Fruit fly (Drosophila melanogaster) whole organism, embryonic: ENCODE measurements around the gene Nup153.

Source experiments
- Bgb ChIP-seq: fragments of 200-800 bp; sonication (Bioruptor generic); IDR thresholded peaks from 2 replicates; pipeline ENCODE4 v1.3.6; 2022; ENCODE audit warnings: missing biosample characterization, missing genetic modification characterization; ENCODE audit not compliant: partially characterized antibody
- CG10274 ChIP-seq: fragments of 200-800 bp; sonication (Bioruptor generic); optimal IDR thresholded peaks from 3 replicates; lab custom pipeline; 2017; ENCODE audit warnings: missing biosample characterization, mild to moderate bottlenecking, missing genetic modification characterization
- CG10366 ChIP-seq: fragments of 200-800 bp; sonication (Bioruptor generic); IDR thresholded peaks from 2 replicates; pipeline ENCODE4 v1.3.6; 2022; ENCODE audit warnings: missing biosample characterization, missing genetic modification characterization
- CG11504 ChIP-seq: fragments of 200-800 bp; sonication (Bioruptor generic); optimal IDR thresholded peaks from 3 replicates; lab custom pipeline; 2019; ENCODE audit warnings: missing biosample characterization, mild to moderate bottlenecking, missing genetic modification characterization, moderate library complexity
- CG12219 ChIP-seq: fragments of 200-800 bp; sonication (Bioruptor generic); optimal IDR thresholded peaks from 3 replicates; lab custom pipeline; 2018; ENCODE audit warnings: missing biosample characterization, mild to moderate bottlenecking, missing genetic modification characterization
- CG12942 ChIP-seq: fragments of 200-800 bp; sonication (Bioruptor generic); optimal IDR thresholded peaks from 3 replicates; lab custom pipeline; 2016; ENCODE audit warnings: missing biosample characterization, missing genetic modification characterization
- CG14860 ChIP-seq: fragments of 200-800 bp; sonication (Bioruptor generic); IDR thresholded peaks from 3 replicates; pipeline ENCODE4 v1.3.6; 2022; ENCODE audit warnings: missing biosample characterization, missing genetic modification characterization; ENCODE audit not compliant: partially characterized antibody
- CG14965 ChIP-seq: fragments of 200-800 bp; sonication (Bioruptor generic); optimal IDR thresholded peaks from 2 replicates; lab custom pipeline; 2016; ENCODE audit warnings: missing biosample characterization, missing genetic modification characterization, borderline replicate concordance
- CG17186 ChIP-seq: fragments of 200-800 bp; sonication (Bioruptor generic); optimal IDR thresholded peaks from 3 replicates; lab custom pipeline; 2017; ENCODE audit warnings: missing biosample characterization, missing genetic modification reagents, missing genetic modification characterization
- CG17385 ChIP-seq: fragments of 200-800 bp; sonication (Bioruptor generic); optimal IDR thresholded peaks from 3 replicates; lab custom pipeline; 2018; ENCODE audit warnings: missing biosample characterization, mild to moderate bottlenecking, missing genetic modification characterization
- CG17912 ChIP-seq: fragments of 200-800 bp; sonication (Bioruptor generic); optimal IDR thresholded peaks from 2 replicates; lab custom pipeline; 2018; ENCODE audit warnings: missing biosample characterization, mild to moderate bottlenecking, missing genetic modification characterization
- CG18599 ChIP-seq: fragments of 200-800 bp; sonication (Bioruptor generic); optimal IDR thresholded peaks from 3 replicates; lab custom pipeline; 2017; ENCODE audit warnings: missing biosample characterization, missing genetic modification characterization, mild to moderate bottlenecking, moderate library complexity, missing genetic modification reagents
- CG2129 ChIP-seq: fragments of 200-800 bp; sonication (Bioruptor generic); IDR thresholded peaks from 2 replicates; pipeline ENCODE4 v1.3.6; 2022; ENCODE audit warnings: missing biosample characterization, missing genetic modification characterization; ENCODE audit not compliant: partially characterized antibody
- CG2202 ChIP-seq: fragments of 200-800 bp; sonication (Bioruptor generic); optimal IDR thresholded peaks from 2 replicates; lab custom pipeline; 2018; ENCODE audit warnings: missing biosample characterization, mild to moderate bottlenecking, missing genetic modification characterization
- CG31365 ChIP-seq: fragments of 200-800 bp; sonication (Bioruptor generic); optimal IDR thresholded peaks from 2 replicates; lab custom pipeline; 2018; ENCODE audit warnings: missing biosample characterization, mild to moderate bottlenecking, missing genetic modification characterization
- CG3281 ChIP-seq: fragments of 200-800 bp; sonication (Bioruptor generic); optimal IDR thresholded peaks from 3 replicates; lab custom pipeline; 2017; ENCODE audit warnings: missing biosample characterization, mild to moderate bottlenecking, missing genetic modification characterization
- CG33557 ChIP-seq: fragments of 200-800 bp; sonication (Bioruptor generic); optimal IDR thresholded peaks from 2 replicates; lab custom pipeline; 2019; ENCODE audit warnings: missing biosample characterization, mild to moderate bottlenecking, missing genetic modification characterization, moderate library complexity
- CG43689 ChIP-seq: fragments of 200-800 bp; sonication (Bioruptor generic); IDR thresholded peaks from 2 replicates; pipeline ENCODE4 v1.3.6; 2022; ENCODE audit warnings: missing biosample characterization, missing genetic modification characterization
- CG6765 ChIP-seq: fragments of 200-800 bp; sonication (Bioruptor generic); optimal IDR thresholded peaks from 3 replicates; lab custom pipeline; 2017; ENCODE audit warnings: missing biosample characterization, mild to moderate bottlenecking, missing genetic modification characterization
- Camta ChIP-seq: fragments of 200-800 bp; sonication (Bioruptor generic); optimal IDR thresholded peaks from 2 replicates; lab custom pipeline; 2016; ENCODE audit warnings: missing biosample characterization, missing genetic modification characterization
- CrebB ChIP-seq: fragments of 200-800 bp; sonication (Bioruptor generic); optimal IDR thresholded peaks from 3 replicates; lab custom pipeline; 2018; ENCODE audit warnings: missing biosample characterization, mild to moderate bottlenecking, missing genetic modification characterization
- E2f2 ChIP-seq: fragments of 200-800 bp; sonication (Bioruptor generic); IDR thresholded peaks from 2 replicates; pipeline ENCODE4 v1.3.6; 2022; ENCODE audit warnings: missing biosample characterization, missing genetic modification characterization
- Gug ChIP-seq: fragments of 200-800 bp; sonication (Bioruptor generic); IDR thresholded peaks from 4 replicates; pipeline ENCODE4 v1.3.6; 2022; ENCODE audit warnings: missing biosample characterization, missing genetic modification characterization
- H2.0 ChIP-seq: fragments of 200-800 bp; sonication (Bioruptor generic); IDR thresholded peaks from 2 replicates; pipeline ENCODE4 v1.3.6; 2022; ENCODE audit warnings: missing biosample characterization, missing genetic modification characterization
- HLH4C ChIP-seq: fragments of 200-800 bp; sonication (Bioruptor generic); IDR thresholded peaks from 3 replicates; pipeline ENCODE4 v1.3.6; 2022; ENCODE audit warnings: missing biosample characterization, missing genetic modification characterization; ENCODE audit not compliant: partially characterized antibody
- HLH54F ChIP-seq: fragments of 200-800 bp; sonication (Bioruptor generic); optimal IDR thresholded peaks from 3 replicates; lab custom pipeline; 2016; ENCODE audit warnings: missing biosample characterization, missing genetic modification characterization
- Hand ChIP-seq: fragments of 200-800 bp; sonication (Bioruptor generic); optimal IDR thresholded peaks from 2 replicates; lab custom pipeline; 2017; ENCODE audit warnings: mild to moderate bottlenecking, missing biosample characterization, missing genetic modification reagents, missing genetic modification characterization
- Hey ChIP-seq: fragments of 200-800 bp; sonication (Bioruptor generic); optimal IDR thresholded peaks from 3 replicates; lab custom pipeline; 2018; ENCODE audit warnings: missing biosample characterization, mild to moderate bottlenecking, missing genetic modification characterization
- HmgZ ChIP-seq: fragments of 200-800 bp; sonication (Bioruptor generic); optimal IDR thresholded peaks from 2 replicates; lab custom pipeline; 2018; ENCODE audit warnings: missing biosample characterization, mild to moderate bottlenecking, missing genetic modification characterization
- Mrtf ChIP-seq: fragments of 200-800 bp; sonication (Bioruptor generic); IDR thresholded peaks from 3 replicates; pipeline ENCODE4 v1.3.6; 2022; ENCODE audit warnings: missing biosample characterization, missing genetic modification characterization
- NC2α ChIP-seq: fragments of 200-800 bp; sonication (Bioruptor generic); optimal IDR thresholded peaks from 2 replicates; lab custom pipeline; 2016; ENCODE audit warnings: missing biosample characterization, missing genetic modification characterization
- Oaz ChIP-seq: fragments of 200-800 bp; sonication (Bioruptor generic); IDR thresholded peaks from 2 replicates; pipeline ENCODE4 v1.3.6; 2022; ENCODE audit warnings: missing biosample characterization, missing genetic modification characterization
- cas ChIP-seq: fragments of 200-800 bp; sonication (Bioruptor generic); IDR thresholded peaks from 2 replicates; pipeline ENCODE4 v1.3.6; 2022; ENCODE audit warnings: missing biosample characterization, missing genetic modification characterization
- dati ChIP-seq: fragments of 200-800 bp; sonication (Bioruptor generic); IDR thresholded peaks from 2 replicates; pipeline ENCODE4 v1.3.6; 2022; ENCODE audit warnings: missing biosample characterization, missing genetic modification characterization
- disco-r ChIP-seq: fragments of 200-800 bp; sonication (Bioruptor generic); optimal IDR thresholded peaks from 2 replicates; lab custom pipeline; 2016; ENCODE audit warnings: missing biosample characterization, missing genetic modification characterization
- exex ChIP-seq: fragments of 200-800 bp; sonication (Bioruptor generic); optimal IDR thresholded peaks from 4 replicates; lab custom pipeline; 2018; ENCODE audit warnings: missing biosample characterization, mild to moderate bottlenecking, missing genetic modification characterization, moderate library complexity
- ftz-f1 ChIP-seq: fragments of 200-800 bp; sonication (Bioruptor generic); optimal IDR thresholded peaks from 2 replicates; lab custom pipeline; 2016; ENCODE audit warnings: missing biosample characterization, missing genetic modification characterization
- gsb-n ChIP-seq: fragments of 200-800 bp; sonication (Bioruptor generic); optimal IDR thresholded peaks from 3 replicates; lab custom pipeline; 2018; ENCODE audit warnings: missing biosample characterization, mild to moderate bottlenecking, missing genetic modification characterization
- hbn ChIP-seq: fragments of 200-800 bp; sonication (Bioruptor generic); IDR thresholded peaks from 2 replicates; pipeline ENCODE4 v1.3.6; 2022; ENCODE audit warnings: missing biosample characterization, missing genetic modification characterization; ENCODE audit not compliant: partially characterized antibody
- her ChIP-seq: fragments of 200-800 bp; sonication (Bioruptor generic); optimal IDR thresholded peaks from 2 replicates; lab custom pipeline; 2016; ENCODE audit warnings: missing biosample characterization, missing genetic modification characterization
- kay ChIP-seq: fragments of 200-800 bp; sonication (Bioruptor generic); optimal IDR thresholded peaks from 2 replicates; lab custom pipeline; 2016; ENCODE audit warnings: missing biosample characterization, missing genetic modification characterization
- lola ChIP-seq, 3 experiments: fragments of >200 bp in 2 of 3; fragments of 200-800 bp in 1 of 3; sonication (Bioruptor generic) in 1 of 3; optimal IDR thresholded peaks; 2 replicates each; lab custom pipeline; 2017 to 2019; ENCODE audit warnings: missing biosample characterization in 3 of 3, missing genetic modification characterization in 3 of 3, mild to moderate bottlenecking in 1 of 3, moderate library complexity in 1 of 3
- mirr ChIP-seq: fragments of 200-800 bp; sonication (Bioruptor generic); optimal IDR thresholded peaks from 3 replicates; lab custom pipeline; 2018; ENCODE audit warnings: missing biosample characterization, mild to moderate bottlenecking, missing genetic modification characterization
- mld ChIP-seq: fragments of 200-800 bp; sonication (Bioruptor generic); IDR thresholded peaks from 3 replicates; pipeline ENCODE4 v1.3.6; 2022; ENCODE audit warnings: missing biosample characterization, missing genetic modification characterization; ENCODE audit not compliant: partially characterized antibody
- onecut ChIP-seq: fragments of 200-800 bp; sonication (Bioruptor generic); IDR thresholded peaks from 2 replicates; pipeline ENCODE4 v1.3.6; 2022; ENCODE audit warnings: missing biosample characterization, missing genetic modification characterization
- org-1 ChIP-seq: fragments of 200-800 bp; sonication (Bioruptor generic); optimal IDR thresholded peaks from 2 replicates; lab custom pipeline; 2017; ENCODE audit warnings: missing biosample characterization, missing genetic modification characterization
- pnt ChIP-seq: fragments of 200-800 bp; sonication (Bioruptor generic); optimal IDR thresholded peaks from 3 replicates; lab custom pipeline; 2016; ENCODE audit warnings: missing biosample characterization, missing genetic modification characterization
- row ChIP-seq: fragments of 200-800 bp; sonication (Bioruptor generic); IDR thresholded peaks from 3 replicates; pipeline ENCODE4 v1.3.6; 2022; ENCODE audit warnings: missing biosample characterization, missing genetic modification characterization
- shn ChIP-seq: fragments of 200-800 bp; sonication (Bioruptor generic); optimal IDR thresholded peaks from 3 replicates; lab custom pipeline; 2016; ENCODE audit warnings: missing biosample characterization, missing genetic modification characterization
- sima ChIP-seq: fragments of 200-800 bp; sonication (Bioruptor generic); optimal IDR thresholded peaks from 2 replicates; lab custom pipeline; 2016; ENCODE audit warnings: missing biosample characterization, missing genetic modification characterization
- tin ChIP-seq: fragments of 200-800 bp; sonication (Bioruptor generic); optimal IDR thresholded peaks from 3 replicates; lab custom pipeline; 2016; ENCODE audit warnings: missing biosample characterization, missing genetic modification characterization

Gene Nup153

DNA sequence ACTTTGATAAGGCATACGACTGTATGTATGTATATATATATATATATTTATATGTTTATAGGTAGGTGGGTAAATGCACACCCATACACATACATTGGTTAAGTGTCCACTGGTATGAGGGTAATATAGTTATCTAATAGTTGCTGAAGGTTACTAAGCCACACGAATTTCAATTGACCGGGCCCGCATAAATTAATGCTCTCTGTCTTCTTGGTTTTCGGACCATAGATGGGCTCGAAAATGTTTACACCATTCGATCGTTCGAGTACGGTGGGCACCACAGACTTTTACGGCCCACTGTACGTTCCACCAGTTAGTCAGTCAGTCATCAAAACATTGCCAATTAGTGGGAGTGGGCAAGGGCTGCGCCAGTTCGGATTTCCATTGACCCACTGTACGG lies 3.6 kb upstream of the Nup153 start (continued):
- TF ChIP-seq CG10366 (GFP tag; lab: Robert Waterston, UW) (no peak), CG18599 (GFP tag; lab: Kevin White, UChicago) (no peak), Mrtf (no peak), mirr (GFP tag; lab: Kevin White, UChicago) (no peak), lola (GFP tag; optimal IDR thresholded peaks at IDR 0.05; lab: Kevin White, UChicago) (no peak), Gug (GFP tag; lab: Robert Waterston, UW) (no peak), ftz-f1 (no peak), CG14965 (GFP tag; lab: Kevin White, UChicago) (no peak), CG2129 (GFP tag; lab: Robert Waterston, UW) (no peak), CG17186 (GFP tag; lab: Kevin White, UChicago) (no peak), HLH4C (GFP tag; lab: Robert Waterston, UW) (0 out of 3 replicates have a peak, but pooled peaks have one; percentile 14), HLH54F (GFP tag; lab: Kevin White, UChicago) (no peak), tin (GFP tag; lab: Kevin White, UChicago) (no peak), NC2α (GFP tag; lab: Kevin White, UChicago) (no peak), CG31365 (tag; lab: Kevin White, UChicago) (no peak), CG17912 (GFP tag; lab: Kevin White, UChicago) (no peak), pnt (no peak), CG14860 (no peak), CG43689 (GFP tag; lab: Robert Waterston, UW) (no peak), onecut (GFP tag; lab: Robert Waterston, UW) (no peak), mld (GFP tag; lab: Robert Waterston, UW) (no peak), exex (tag; lab: Kevin White, UChicago) (peak; percentile 1), E2f2 (GFP tag; lab: Robert Waterston, UW) (no peak), Hey (no peak), CG33557 (GFP tag; lab: Kevin White, UChicago) (no peak), shn (GFP tag; lab: Kevin White, UChicago) (no peak), Camta (no peak), CG12942 (GFP tag; lab: Kevin White, UChicago) (no peak), Bgb (GFP tag; lab: Robert Waterston, UW) (no peak), CG2202 (tag; lab: Kevin White, UChicago) (no peak), gsb-n (tag; lab: Kevin White, UChicago) (no peak), CG12219 (GFP tag; lab: Kevin White, UChicago) (no peak), hbn (GFP tag; lab: Robert Waterston, UW) (no peak), CG11504 (tag; lab: Kevin White, UChicago) (no peak), row (GFP tag; lab: Robert Waterston, UW) (0 out of 3 replicates have a peak, but pooled peaks have one; percentile 12), Oaz (GFP tag; lab: Robert Waterston, UW) (no peak), dati (GFP tag; lab: Robert Waterston, UW) (no peak), H2.0 (GFP tag; lab: Robert Waterston, UW) (no peak), cas (GFP tag; lab: Robert Waterston, UW) (no peak)
- TF ChIP-seq, all 482 proteins: peak for 12

DNA sequence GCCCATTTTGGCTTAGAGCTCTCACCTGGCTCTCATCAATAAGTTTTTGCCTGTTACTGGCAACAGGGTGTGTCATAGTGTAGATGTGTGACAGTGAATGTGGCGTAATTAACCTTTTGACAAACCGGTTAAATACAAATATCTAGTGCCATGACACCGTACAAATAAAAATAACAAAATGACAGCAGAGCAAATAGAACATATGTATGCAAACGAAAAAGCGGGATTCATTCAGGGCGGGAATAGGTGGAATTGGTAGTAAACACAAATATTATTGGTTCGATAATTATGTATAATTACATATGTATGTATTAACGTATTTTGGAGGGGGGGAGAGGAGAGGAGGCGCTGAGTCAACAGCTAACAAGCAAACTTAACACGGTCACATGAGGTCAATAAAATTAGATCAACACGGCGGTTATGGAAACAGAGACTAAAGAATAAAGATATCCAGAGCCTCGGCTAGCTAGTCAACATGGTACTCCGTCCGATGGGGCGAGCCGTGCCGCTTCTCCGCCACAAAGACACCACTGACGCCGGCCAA lies 2.7 kb upstream of the Nup153 start:
- peak; percentile 10 for TF ChIP-seq CrebB (tag; lab: Kevin White, UChicago)
- no peak for TF ChIP-seq Mrtf
- no peak for TF ChIP-seq her (GFP tag; lab: Kevin White, UChicago)
- no peak for TF ChIP-seq org-1 (GFP tag; lab: Kevin White, UChicago)
- TF ChIP-seq CG17912 (GFP tag; lab: Kevin White, UChicago) = no peak
- no peak for TF ChIP-seq sima (GFP tag; lab: Kevin White, UChicago)
- no peak for TF ChIP-seq HmgZ (tag; lab: Kevin White, UChicago)
- no peak for TF ChIP-seq disco-r (GFP tag; lab: Kevin White, UChicago)
- peak; percentile 16 for TF ChIP-seq kay (GFP tag; lab: Kevin White, UChicago)
- TF ChIP-seq Hand (GFP tag; lab: Kevin White, UChicago) = no peak
- TF ChIP-seq CG3281 (GFP tag; lab: Kevin White, UChicago) = no peak
- TF ChIP-seq CG6765 (GFP tag; lab: Kevin White, UChicago) = no peak
- no peak for TF ChIP-seq CG17385 (GFP tag; lab: Kevin White, UChicago)
- TF ChIP-seq CG10274 (GFP tag; lab: Kevin White, UChicago) = no peak
